Worm (Caenorhabditis elegans) whole organism, young adult: ENCODE data around the gene dhc-4.
A peak's percentile ranks its signal among the peaks of the same experiment; 100 is the strongest.

Source experiments
- B0019.2 ChIP-seq: fragments of 200-800 bp; sonication (Bioruptor generic); conservative IDR thresholded peaks from 2 replicates; pipeline ENCODE4 v1.3.6; 2022; ENCODE audit warnings: missing genetic modification reagents, missing genetic modification characterization, missing compliant biosample characterization
- B0261.1 ChIP-seq: sonication (generic microtip); optimal IDR thresholded peaks from 2 replicates; lab custom pipeline; 2016; ENCODE audit warnings: mild to moderate bottlenecking, missing genetic modification characterization, moderate library complexity, missing compliant biosample characterization
- D2030.7 ChIP-seq: fragments of 200-800 bp; sonication (Bioruptor generic); IDR thresholded peaks from 2 replicates; pipeline ENCODE4 v1.3.6; 2022; ENCODE audit warnings: missing genetic modification reagents, missing genetic modification characterization, missing compliant biosample characterization
- F37B4.10 ChIP-seq: fragments of 200-800 bp; sonication (Bioruptor generic); IDR thresholded peaks from 2 replicates; pipeline ENCODE4 v1.3.6; 2022; ENCODE audit warnings: missing genetic modification characterization, missing compliant biosample characterization
- K11D2.4 ChIP-seq: fragments of 200-800 bp; sonication (Bioruptor generic); IDR thresholded peaks from 2 replicates; pipeline ENCODE4 v1.3.6; 2022; ENCODE audit warnings: missing genetic modification reagents, missing genetic modification characterization, missing compliant biosample characterization
- K12H6.12 ChIP-seq: fragments of 200-800 bp; sonication (Bioruptor generic); optimal IDR thresholded peaks from 2 replicates; lab custom pipeline; 2018; ENCODE audit warnings: mild to moderate bottlenecking, missing genetic modification characterization, missing compliant biosample characterization
- Y53G8AR.9 ChIP-seq: fragments of 200-800 bp; sonication (Bioruptor generic); conservative IDR thresholded peaks from 2 replicates; pipeline ENCODE4 v1.3.6; 2022; ENCODE audit warnings: missing genetic modification reagents, missing genetic modification characterization, missing compliant biosample characterization
- Y95B8A.8 ChIP-seq: fragments of 200-800 bp; sonication (Bioruptor generic); IDR thresholded peaks from 2 replicates; pipeline ENCODE4 v1.3.6; 2022; ENCODE audit warnings: missing genetic modification reagents, missing genetic modification characterization, missing compliant biosample characterization
- atf-7 ChIP-seq: sonication (generic microtip); optimal IDR thresholded peaks from 2 replicates; lab custom pipeline; 2017; ENCODE audit warnings: mild to moderate bottlenecking, missing genetic modification characterization, missing compliant biosample characterization
- attf-3 ChIP-seq: fragments of 200-800 bp; sonication (Bioruptor generic); conservative IDR thresholded peaks from 2 replicates; pipeline ENCODE4 v1.3.6; 2022; ENCODE audit warnings: missing genetic modification reagents, missing genetic modification characterization, missing compliant biosample characterization
- bed-2 ChIP-seq: fragments of 200-800 bp; sonication (Bioruptor generic); IDR thresholded peaks from 2 replicates; pipeline ENCODE4 v1.3.6; 2022; ENCODE audit warnings: missing genetic modification reagents, missing genetic modification characterization, missing compliant biosample characterization
- ceh-100 ChIP-seq: fragments of 200-800 bp; sonication (Bioruptor generic); IDR thresholded peaks from 2 replicates; pipeline ENCODE4 v1.3.6; 2022; ENCODE audit warnings: missing genetic modification reagents, missing genetic modification characterization, missing compliant biosample characterization
- efl-1 ChIP-seq: fragments of 150-350 bp; optimal IDR thresholded peaks from 2 replicates; lab custom pipeline; 2014; ENCODE audit warnings: missing biosample characterization, missing genetic modification reagents, missing genetic modification characterization
- egrh-3 ChIP-seq: fragments of 200-800 bp; sonication (Bioruptor generic); IDR thresholded peaks from 2 replicates; pipeline ENCODE4 v1.3.6; 2022; ENCODE audit warnings: missing genetic modification reagents, missing genetic modification characterization, missing compliant biosample characterization
- ekl-4 ChIP-seq: fragments of 200-800 bp; sonication (Bioruptor generic); IDR thresholded peaks from 2 replicates; pipeline ENCODE4 v1.3.6; 2022; ENCODE audit warnings: missing genetic modification reagents, missing genetic modification characterization, missing compliant biosample characterization
- fkh-3 ChIP-seq: sonication (generic microtip); optimal IDR thresholded peaks from 2 replicates; lab custom pipeline; 2016; ENCODE audit warnings: mild to moderate bottlenecking, missing genetic modification characterization, missing compliant biosample characterization
- gei-17 ChIP-seq: fragments of 200-800 bp; sonication (Bioruptor generic); optimal IDR thresholded peaks from 2 replicates; lab custom pipeline; 2018; ENCODE audit warnings: mild to moderate bottlenecking, missing genetic modification characterization, missing compliant biosample characterization
- him-1 ChIP-seq: sonication (generic microtip); optimal IDR thresholded peaks from 2 replicates; lab custom pipeline; 2016; ENCODE audit warnings: missing genotype, missing genetic modification reagents, missing genetic modification characterization, missing compliant biosample characterization
- hlh-12 ChIP-seq: sonication (generic microtip); optimal IDR thresholded peaks from 2 replicates; lab custom pipeline; 2016; ENCODE audit warnings: missing genetic modification characterization, missing compliant biosample characterization
- hlh-26 ChIP-seq: fragments of 200-800 bp; sonication (Bioruptor generic); conservative IDR thresholded peaks from 2 replicates; pipeline ENCODE4 v1.3.6; 2022; ENCODE audit warnings: missing genetic modification reagents, missing genetic modification characterization, missing compliant biosample characterization
- hmg-1.2 ChIP-seq: fragments of 200-800 bp; sonication (Bioruptor generic); IDR thresholded peaks from 2 replicates; pipeline ENCODE4 v1.3.6; 2022; ENCODE audit warnings: missing genetic modification reagents, missing genetic modification characterization, missing compliant biosample characterization
- let-526 ChIP-seq: fragments of 200-800 bp; sonication (Bioruptor generic); IDR thresholded peaks from 2 replicates; pipeline ENCODE4 v1.3.6; 2022; ENCODE audit warnings: missing genetic modification reagents, missing genetic modification characterization, missing compliant biosample characterization
- lin-35 ChIP-seq, 3 experiments: fragments of 150-350 bp in 2 of 3; sonication (generic microtip) in 1 of 3; optimal IDR thresholded peaks; 2 replicates each; lab custom pipeline; 2014 to 2018; ENCODE audit warnings: missing biosample characterization in 3 of 3, missing genetic modification characterization in 3 of 3, missing genetic modification reagents in 3 of 3
- lin-54 ChIP-seq: fragments of 200-800 bp; sonication (Bioruptor generic); optimal IDR thresholded peaks from 2 replicates; lab custom pipeline; 2018; ENCODE audit warnings: mild to moderate bottlenecking, missing genetic modification characterization, missing compliant biosample characterization
- lsl-1 ChIP-seq: fragments of 200-800 bp; sonication (Bioruptor generic); optimal IDR thresholded peaks from 2 replicates; lab custom pipeline; 2018; ENCODE audit warnings: mild to moderate bottlenecking, missing genetic modification characterization, moderate library complexity, missing compliant biosample characterization
- madf-3 ChIP-seq: fragments of 200-800 bp; sonication (Bioruptor generic); IDR thresholded peaks from 2 replicates; pipeline ENCODE4 v1.3.6; 2022; ENCODE audit warnings: missing genetic modification reagents, missing genetic modification characterization, missing compliant biosample characterization
- madf-6 ChIP-seq: fragments of 200-800 bp; sonication (Bioruptor generic); IDR thresholded peaks from 2 replicates; pipeline ENCODE4 v1.3.6; 2022; ENCODE audit warnings: missing genetic modification reagents, missing genetic modification characterization, missing compliant biosample characterization
- mcd-1 ChIP-seq: fragments of 200-800 bp; sonication (Bioruptor generic); IDR thresholded peaks from 2 replicates; pipeline ENCODE4 v1.3.6; 2022; ENCODE audit warnings: missing genetic modification reagents, missing genetic modification characterization, missing compliant biosample characterization
- mel-28 ChIP-seq: sonication (generic microtip); optimal IDR thresholded peaks from 2 replicates; lab custom pipeline; 2016; ENCODE audit warnings: borderline replicate concordance, mild to moderate bottlenecking, missing genetic modification characterization, missing compliant biosample characterization
- nhr-80 ChIP-seq: sonication (generic microtip); optimal IDR thresholded peaks from 2 replicates; lab custom pipeline; 2016; ENCODE audit warnings: missing genetic modification characterization, missing compliant biosample characterization
- pbrm-1 ChIP-seq: fragments of 200-800 bp; sonication (Bioruptor generic); IDR thresholded peaks from 2 replicates; pipeline ENCODE4 v1.3.6; 2022; ENCODE audit warnings: missing genetic modification reagents, missing genetic modification characterization, missing compliant biosample characterization
- rpc-1 ChIP-seq, 2 experiments: fragments of 150-350 bp in 1 of 2; sonication (generic microtip) in 1 of 2; optimal IDR thresholded peaks; 2 replicates each; lab custom pipeline; 2014 to 2018; ENCODE audit warnings: missing biosample characterization in 1 of 2, missing genetic modification characterization in 1 of 2, missing genetic modification reagents in 1 of 2, missing genotype in 1 of 2
- sdz-38 ChIP-seq: sonication (generic microtip); optimal IDR thresholded peaks from 2 replicates; lab custom pipeline; 2016; ENCODE audit warnings: missing genotype, missing genetic modification characterization, missing compliant biosample characterization
- snpc-3.4 ChIP-seq: sonication (generic microtip); optimal IDR thresholded peaks from 2 replicates; lab custom pipeline; 2017; ENCODE audit warnings: missing genetic modification characterization, mild to moderate bottlenecking, missing compliant biosample characterization, antibody characterized with exemption, moderate library complexity, missing genotype, missing genetic modification reagents
- tbp1 ChIP-seq: fragments of 200-800 bp; sonication (Bioruptor generic); optimal IDR thresholded peaks from 2 replicates; lab custom pipeline; 2018; ENCODE audit warnings: mild to moderate bottlenecking, missing genetic modification characterization, missing compliant biosample characterization
- tbx-9 ChIP-seq: sonication (generic microtip); optimal IDR thresholded peaks from 2 replicates; lab custom pipeline; 2016; ENCODE audit warnings: borderline replicate concordance, missing genetic modification characterization, inconsistent platforms, missing compliant biosample characterization
- tlf-1 ChIP-seq: fragments of 200-800 bp; sonication (Bioruptor generic); optimal IDR thresholded peaks from 2 replicates; lab custom pipeline; 2018; ENCODE audit warnings: mild to moderate bottlenecking, missing genetic modification characterization, missing compliant biosample characterization
- unc-130 ChIP-seq: sonication (generic microtip); optimal IDR thresholded peaks from 2 replicates; lab custom pipeline; 2016; ENCODE audit warnings: missing genetic modification reagents, missing genetic modification characterization, missing compliant biosample characterization
- unc-62 ChIP-seq: fragments of 150-350 bp; optimal IDR thresholded peaks from 2 replicates; lab custom pipeline; 2014; ENCODE audit warnings: missing biosample characterization, missing genetic modification reagents, missing genetic modification characterization
- zfh-2 ChIP-seq: fragments of 200-800 bp; sonication (Bioruptor generic); conservative IDR thresholded peaks from 2 replicates; pipeline ENCODE4 v1.3.6; 2022; ENCODE audit warnings: missing genetic modification reagents, missing genetic modification characterization, missing compliant biosample characterization
- ztf-25 ChIP-seq: fragments of 200-800 bp; sonication (Bioruptor generic); IDR thresholded peaks from 2 replicates; pipeline ENCODE4 v1.3.6; 2022; ENCODE audit warnings: missing genetic modification reagents, missing genetic modification characterization, missing compliant biosample characterization
- ztf-3 ChIP-seq: fragments of 200-800 bp; sonication (Bioruptor generic); optimal IDR thresholded peaks from 2 replicates; lab custom pipeline; 2018; ENCODE audit warnings: mild to moderate bottlenecking, missing genetic modification characterization, missing compliant biosample characterization

The dhc-4 gene

DNA sequence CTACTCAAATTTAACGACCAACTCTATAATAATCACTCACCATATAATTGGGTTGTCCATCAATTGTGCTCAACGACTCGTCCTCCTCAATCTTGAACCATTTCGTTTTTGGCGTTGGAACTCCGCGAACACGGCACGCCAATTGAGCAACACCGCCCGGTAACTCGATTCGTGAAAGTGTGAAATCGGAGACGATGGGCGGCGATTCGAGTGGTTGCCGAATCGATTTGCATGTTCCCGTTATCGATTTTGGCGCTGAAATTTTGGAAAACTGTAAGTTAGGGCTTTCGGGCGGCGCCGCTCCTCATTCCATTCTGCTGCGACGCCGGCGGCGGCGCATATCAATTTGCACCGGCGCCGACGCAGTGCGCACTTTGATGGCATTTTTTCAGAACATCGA lies 18.0 kb upstream of the dhc-4 start:
- TF ChIP-seq Y95B8A.8 (GFP tag; lab: Robert Waterston, UW) (no peak), let-526 (GFP tag; lab: Robert Waterston, UW) (0 out of 2 replicates have a peak, but pooled peaks have one; percentile 26), zfh-2 (peak; percentile 60; the same call in 1 of the 2 replicates), lin-54 (GFP tag; lab: Kevin White, UChicago) (no peak), unc-62 (no peak)

DNA sequence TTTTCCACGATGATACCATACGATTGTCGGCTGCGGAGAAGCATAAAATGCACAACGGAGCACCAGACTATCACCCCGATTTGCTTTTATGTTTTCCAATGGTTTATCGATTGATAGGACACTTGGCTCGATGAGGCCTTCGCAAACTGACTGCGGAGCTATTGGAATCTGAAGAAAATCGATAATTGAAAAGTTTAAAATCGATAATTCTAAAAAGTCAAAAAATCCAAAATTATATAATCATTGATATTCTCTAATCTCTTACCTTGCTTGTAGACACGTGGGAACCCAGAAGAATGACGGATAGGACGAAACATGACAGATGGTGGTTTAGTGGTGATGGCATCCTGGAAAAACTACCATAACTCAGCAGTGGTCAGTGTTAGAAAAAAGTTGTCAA lies 16.6 kb upstream of the dhc-4 start, which contains the start of gene zig-5:
zig-5 (minus strand) TSS at position 349 of the 400 bp plus-strand sequence.
- TF ChIP-seq D2030.7 (GFP tag; lab: Robert Waterston, UW) = no peak
- TF ChIP-seq lin-54 (GFP tag; lab: Kevin White, UChicago) = no peak
- no peak for TF ChIP-seq bed-2
- TF ChIP-seq madf-3 (GFP tag; lab: Robert Waterston, UW) = no peak
- no peak for TF ChIP-seq egrh-3
- no peak for TF ChIP-seq snpc-3.4 (tag; lab: Kevin White, UChicago)
- no peak for TF ChIP-seq F37B4.10 (GFP tag; lab: Robert Waterston, UW)
- no peak for TF ChIP-seq tlf-1
- TF ChIP-seq Y53G8AR.9 (GFP tag; lab: Robert Waterston, UW) = no peak
- TF ChIP-seq lin-35 (GFP tag; optimal IDR thresholded peaks at IDR 0.05; lab: Kevin White, UChicago) = no peak
- no peak for TF ChIP-seq B0019.2 (GFP tag; lab: Robert Waterston, UW)
- no peak for TF ChIP-seq nhr-80
- TF ChIP-seq ztf-3 (GFP tag; lab: Kevin White, UChicago) = no peak

DNA sequence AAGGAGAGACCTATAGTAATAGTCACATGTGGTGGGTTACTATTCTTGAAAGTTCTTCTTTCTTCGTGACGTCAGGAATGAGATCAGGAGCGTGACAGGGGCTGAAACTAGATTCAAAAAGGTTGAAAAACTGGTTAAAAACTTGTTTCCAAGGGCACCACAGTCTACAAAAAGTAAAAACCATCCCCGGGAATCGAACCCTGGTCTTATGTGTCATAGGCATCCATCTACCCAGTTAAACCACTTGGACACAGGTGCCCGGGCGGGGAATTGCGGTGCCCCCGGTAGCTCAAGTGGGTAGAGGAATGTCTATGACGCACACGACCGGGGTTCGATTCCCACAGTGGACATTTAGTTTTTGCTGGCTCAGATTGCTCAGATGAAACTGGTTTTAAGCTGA lies 12.5 kb upstream of the dhc-4 start:
- no peak for TF ChIP-seq tbx-9
- no peak for TF ChIP-seq rpc-1 (optimal IDR thresholded peaks at IDR 0.05; lab: Kevin White, UChicago)
- TF ChIP-seq rpc-1 (tag; optimal IDR thresholded peaks at IDR 0.05; lab: Kevin White, UChicago) = peak; percentile 5
- TF ChIP-seq hlh-12 (tag; lab: Kevin White, UChicago) = no peak
- peak; percentile 15 for TF ChIP-seq lsl-1
- TF ChIP-seq pbrm-1 (GFP tag; lab: Robert Waterston, UW) = no peak
- peak; percentile 8 for TF ChIP-seq him-1
- TF ChIP-seq K12H6.12 = no peak
- TF ChIP-seq egrh-3 = no peak
- TF ChIP-seq ztf-25 = no peak
- 0 out of 2 replicates have a peak, but pooled peaks have one; percentile 20 for TF ChIP-seq madf-6 (GFP tag; lab: Robert Waterston, UW)
- TF ChIP-seq hmg-1.2 (GFP tag; lab: Robert Waterston, UW) = peak; percentile 17; the same call in 1 of the 2 replicates
- TF ChIP-seq tbp1 (GFP tag; lab: Kevin White, UChicago) = peak; percentile 33
- TF ChIP-seq efl-1 (GFP tag; lab: Kevin White, UChicago) = no peak

DNA sequence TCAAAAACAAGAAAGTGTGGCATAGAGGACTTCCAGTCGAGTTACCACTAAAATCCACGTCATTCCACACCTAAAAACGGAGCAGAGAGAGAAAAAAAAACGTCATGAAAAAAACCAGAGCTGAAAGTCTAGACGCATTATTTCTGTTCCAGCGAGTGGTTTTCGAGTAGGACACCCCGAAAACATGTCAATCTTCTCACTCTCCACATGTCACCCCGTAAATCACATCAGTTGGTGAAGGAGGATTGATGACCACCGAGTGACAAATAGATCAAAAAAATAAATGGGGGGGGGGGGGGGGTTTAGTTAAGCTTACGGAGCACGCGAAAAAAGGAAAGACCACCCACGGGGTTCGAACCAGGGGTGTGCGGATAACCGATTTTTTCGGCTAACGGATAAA lies 12.0 kb upstream of the dhc-4 start:
- TF ChIP-seq lin-54 (GFP tag; lab: Kevin White, UChicago) (no peak), mel-28 (no peak), gei-17 (GFP tag; lab: Kevin White, UChicago) (no peak), sdz-38 (tag; lab: Kevin White, UChicago) (no peak), fkh-3 (tag; lab: Kevin White, UChicago) (no peak), K11D2.4 (GFP tag; lab: Robert Waterston, UW) (no peak), mcd-1 (GFP tag; lab: Robert Waterston, UW) (no peak), attf-3 (no peak), ekl-4 (GFP tag; lab: Robert Waterston, UW) (no peak), hlh-26 (GFP tag; lab: Robert Waterston, UW) (no peak), atf-7 (tag; lab: Kevin White, UChicago) (no peak), unc-130 (GFP tag; lab: Kevin White, UChicago) (no peak), B0261.1 (tag; lab: Kevin White, UChicago) (no peak), ceh-100 (GFP tag; lab: Robert Waterston, UW) (no peak)
